Fruit fly (Drosophila melanogaster) whole organism, embryonic: ENCODE data around the gene lectin-37Db.

Source experiments
- ATbp ChIP-seq: fragments of 200-800 bp; sonication (Bioruptor generic); optimal IDR thresholded peaks from 2 replicates; lab custom pipeline; 2017; ENCODE audit warnings: missing biosample characterization, mild to moderate bottlenecking, missing genetic modification characterization, missing genetic modification reagents
- Adf1 ChIP-seq: fragments of 200-800 bp; sonication (Bioruptor generic); IDR thresholded peaks from 2 replicates; pipeline ENCODE4 v1.3.6; 2022; ENCODE audit warnings: missing biosample characterization, missing genetic modification characterization
- Blimp-1 ChIP-seq: fragments of 200-800 bp; sonication (Bioruptor generic); optimal IDR thresholded peaks from 3 replicates; lab custom pipeline; 2018; ENCODE audit warnings: missing biosample characterization, missing genetic modification characterization, mild to moderate bottlenecking, moderate library complexity, missing genetic modification reagents
- C15 ChIP-seq: fragments of 200-800 bp; sonication (Bioruptor generic); IDR thresholded peaks from 3 replicates; pipeline ENCODE4 v1.3.6; 2022; ENCODE audit warnings: missing biosample characterization, missing genetic modification characterization
- CG10366 ChIP-seq: fragments of 200-800 bp; sonication (Bioruptor generic); IDR thresholded peaks from 2 replicates; pipeline ENCODE4 v1.3.6; 2022; ENCODE audit warnings: missing biosample characterization, missing genetic modification characterization
- CG15269 ChIP-seq: fragments of 200-800 bp; sonication (Bioruptor generic); optimal IDR thresholded peaks from 2 replicates; lab custom pipeline; 2018; ENCODE audit warnings: missing biosample characterization, mild to moderate bottlenecking, missing genetic modification characterization, moderate library complexity
- CG1529 ChIP-seq: fragments of 200-800 bp; sonication (Bioruptor generic); optimal IDR thresholded peaks from 3 replicates; lab custom pipeline; 2018; ENCODE audit warnings: missing biosample characterization, missing genetic modification characterization
- CG15601 ChIP-seq: fragments of 200-800 bp; sonication (Bioruptor generic); optimal IDR thresholded peaks from 3 replicates; lab custom pipeline; 2019; ENCODE audit warnings: missing biosample characterization, mild to moderate bottlenecking, missing genetic modification characterization, moderate library complexity
- CG1647 ChIP-seq: fragments of 200-800 bp; sonication (Bioruptor generic); optimal IDR thresholded peaks from 3 replicates; lab custom pipeline; 2016; ENCODE audit warnings: missing biosample characterization, missing genetic modification characterization
- CG17361 ChIP-seq: fragments of 200-800 bp; sonication (Bioruptor generic); IDR thresholded peaks from 3 replicates; pipeline ENCODE4 v1.3.6; 2022; ENCODE audit warnings: missing biosample characterization, missing genetic modification characterization
- CG1792 ChIP-seq: fragments of 200-800 bp; sonication (Bioruptor generic); optimal IDR thresholded peaks from 2 replicates; lab custom pipeline; 2016; ENCODE audit warnings: missing biosample characterization, missing genetic modification characterization
- CG2129 ChIP-seq: fragments of 200-800 bp; sonication (Bioruptor generic); IDR thresholded peaks from 2 replicates; pipeline ENCODE4 v1.3.6; 2022; ENCODE audit warnings: missing biosample characterization, missing genetic modification characterization; ENCODE audit not compliant: partially characterized antibody
- CG31224 ChIP-seq: fragments of 200-800 bp; sonication (Bioruptor generic); IDR thresholded peaks from 2 replicates; pipeline ENCODE4 v1.3.6; 2022; ENCODE audit warnings: missing biosample characterization, missing genetic modification characterization
- CG3163 ChIP-seq: fragments of 200-800 bp; sonication (Bioruptor generic); optimal IDR thresholded peaks from 3 replicates; lab custom pipeline; 2016; ENCODE audit warnings: missing biosample characterization, missing genetic modification characterization
- CG4282 ChIP-seq: fragments of 200-800 bp; sonication (Bioruptor generic); optimal IDR thresholded peaks from 2 replicates; lab custom pipeline; 2016; ENCODE audit warnings: missing biosample characterization, missing genetic modification characterization
- CG5245 ChIP-seq: fragments of 200-800 bp; sonication (Bioruptor generic); optimal IDR thresholded peaks from 3 replicates; lab custom pipeline; 2016; ENCODE audit warnings: missing biosample characterization, missing genetic modification characterization
- CG6765 ChIP-seq: fragments of 200-800 bp; sonication (Bioruptor generic); optimal IDR thresholded peaks from 3 replicates; lab custom pipeline; 2017; ENCODE audit warnings: missing biosample characterization, mild to moderate bottlenecking, missing genetic modification characterization
- CG6854 ChIP-seq: fragments of 200-800 bp; sonication (Bioruptor generic); optimal IDR thresholded peaks from 3 replicates; lab custom pipeline; 2017; ENCODE audit warnings: missing biosample characterization, mild to moderate bottlenecking, missing genetic modification characterization
- CG7357 ChIP-seq: fragments of 200-800 bp; sonication (Bioruptor generic); IDR thresholded peaks from 3 replicates; pipeline ENCODE4 v1.3.6; 2022; ENCODE audit warnings: missing biosample characterization, missing genetic modification characterization
- CG7372 ChIP-seq: fragments of 200-800 bp; sonication (Bioruptor generic); IDR thresholded peaks from 2 replicates; pipeline ENCODE4 v1.3.6; 2022; ENCODE audit warnings: missing biosample characterization, missing genetic modification characterization
- CG7839 ChIP-seq: fragments of 200-800 bp; sonication (Bioruptor generic); optimal IDR thresholded peaks from 3 replicates; lab custom pipeline; 2018; ENCODE audit warnings: missing biosample characterization, mild to moderate bottlenecking, missing genetic modification characterization, moderate library complexity
- CG9817 ChIP-seq: fragments of 200-800 bp; sonication (Bioruptor generic); optimal IDR thresholded peaks from 2 replicates; lab custom pipeline; 2018; ENCODE audit warnings: missing biosample characterization, mild to moderate bottlenecking, missing genetic modification characterization, moderate library complexity
- CkIIα-i1 ChIP-seq: fragments of 200-800 bp; sonication (Bioruptor generic); IDR thresholded peaks from 2 replicates; pipeline ENCODE4 v1.3.6; 2022; ENCODE audit warnings: missing biosample characterization, missing genetic modification characterization
- Dfd ChIP-seq, 2 experiments: fragments of >200 bp; optimal IDR thresholded peaks; 2 replicates each; lab custom pipeline; 2017; ENCODE audit warnings: missing biosample characterization in 2 of 2, missing genetic modification characterization in 2 of 2
- Ets97D ChIP-seq: fragments of 200-800 bp; sonication (Bioruptor generic); optimal IDR thresholded peaks from 3 replicates; lab custom pipeline; 2016; ENCODE audit warnings: missing biosample characterization, missing genetic modification characterization
- Fer2 ChIP-seq: fragments of 200-800 bp; sonication (Bioruptor generic); optimal IDR thresholded peaks from 2 replicates; lab custom pipeline; 2018; ENCODE audit warnings: missing biosample characterization, mild to moderate bottlenecking, missing genetic modification characterization, moderate library complexity
- Hr3 ChIP-seq: fragments of 200-800 bp; sonication (Bioruptor generic); optimal IDR thresholded peaks from 3 replicates; lab custom pipeline; 2016; ENCODE audit warnings: missing biosample characterization, missing genetic modification characterization
- NFAT ChIP-seq: fragments of 200-800 bp; sonication (Bioruptor generic); IDR thresholded peaks from 2 replicates; pipeline ENCODE4 v1.3.6; 2022; ENCODE audit warnings: missing biosample characterization, missing genetic modification characterization
- Nf-YC ChIP-seq: fragments of 200-800 bp; optimal IDR thresholded peaks from 3 replicates; lab custom pipeline; 2019; ENCODE audit warnings: missing biosample characterization, mild to moderate bottlenecking, missing genetic modification characterization, moderate library complexity
- Ravus ChIP-seq: fragments of 200-800 bp; sonication (Bioruptor generic); IDR thresholded peaks from 2 replicates; pipeline ENCODE4 v1.3.6; 2022; ENCODE audit warnings: missing biosample characterization, missing genetic modification characterization
- Sox100B ChIP-seq: fragments of 200-800 bp; sonication (Bioruptor generic); optimal IDR thresholded peaks from 3 replicates; lab custom pipeline; 2018; ENCODE audit warnings: missing biosample characterization, mild to moderate bottlenecking, missing genetic modification characterization
- Trl ChIP-seq, 3 experiments: fragments of >200 bp in 2 of 3; fragments of 200-800 bp in 1 of 3; sonication (Bioruptor generic) in 1 of 3; optimal IDR thresholded peaks; 2 replicates in 1 of 3; 3 replicates in 2 of 3; lab custom pipeline; 2016 to 2017; ENCODE audit warnings: missing biosample characterization in 1 of 3, missing genetic modification characterization in 1 of 3
- az2 ChIP-seq: fragments of 200-800 bp; sonication (Bioruptor generic); optimal IDR thresholded peaks from 3 replicates; lab custom pipeline; 2016; ENCODE audit warnings: missing biosample characterization, missing genetic modification characterization
- chm ChIP-seq: fragments of 200-800 bp; sonication (Bioruptor generic); IDR thresholded peaks from 2 replicates; pipeline ENCODE4 v1.3.6; 2022; ENCODE audit warnings: missing biosample characterization, missing genetic modification characterization
- dysf ChIP-seq: fragments of 200-800 bp; sonication (Bioruptor generic); IDR thresholded peaks from 3 replicates; pipeline ENCODE4 v1.3.6; 2022; ENCODE audit warnings: missing biosample characterization, missing genetic modification characterization
- exex ChIP-seq: fragments of 200-800 bp; sonication (Bioruptor generic); optimal IDR thresholded peaks from 4 replicates; lab custom pipeline; 2018; ENCODE audit warnings: missing biosample characterization, mild to moderate bottlenecking, missing genetic modification characterization, moderate library complexity
- fd96Cb ChIP-seq: fragments of 200-800 bp; sonication (Bioruptor generic); optimal IDR thresholded peaks from 2 replicates; lab custom pipeline; 2018; ENCODE audit warnings: missing biosample characterization, mild to moderate bottlenecking, missing genetic modification characterization, moderate library complexity
- gem ChIP-seq: fragments of 200-800 bp; sonication (Bioruptor generic); optimal IDR thresholded peaks from 2 replicates; lab custom pipeline; 2019; ENCODE audit warnings: missing biosample characterization, mild to moderate bottlenecking, missing genetic modification characterization, moderate library complexity
- her ChIP-seq: fragments of 200-800 bp; sonication (Bioruptor generic); optimal IDR thresholded peaks from 2 replicates; lab custom pipeline; 2016; ENCODE audit warnings: missing biosample characterization, missing genetic modification characterization
- jing ChIP-seq: fragments of 200-800 bp; sonication (Bioruptor generic); optimal IDR thresholded peaks from 2 replicates; lab custom pipeline; 2018; ENCODE audit warnings: missing biosample characterization, mild to moderate bottlenecking, missing genetic modification characterization
- kah ChIP-seq: fragments of 200-800 bp; sonication (Bioruptor generic); optimal IDR thresholded peaks from 2 replicates; lab custom pipeline; 2018; ENCODE audit warnings: missing biosample characterization, mild to moderate bottlenecking, missing genetic modification characterization
- lmd ChIP-seq: fragments of 200-800 bp; sonication (Bioruptor generic); IDR thresholded peaks from 2 replicates; pipeline ENCODE4 v1.3.6; 2022; ENCODE audit warnings: missing biosample characterization, missing genetic modification characterization
- mam ChIP-seq: fragments of 200-800 bp; sonication (Bioruptor generic); optimal IDR thresholded peaks from 3 replicates; lab custom pipeline; 2016; ENCODE audit warnings: missing biosample characterization, missing genetic modification characterization
- mirr ChIP-seq: fragments of 200-800 bp; sonication (Bioruptor generic); optimal IDR thresholded peaks from 3 replicates; lab custom pipeline; 2018; ENCODE audit warnings: missing biosample characterization, mild to moderate bottlenecking, missing genetic modification characterization
- mld ChIP-seq: fragments of 200-800 bp; sonication (Bioruptor generic); IDR thresholded peaks from 3 replicates; pipeline ENCODE4 v1.3.6; 2022; ENCODE audit warnings: missing biosample characterization, missing genetic modification characterization; ENCODE audit not compliant: partially characterized antibody
- org-1 ChIP-seq: fragments of 200-800 bp; sonication (Bioruptor generic); optimal IDR thresholded peaks from 2 replicates; lab custom pipeline; 2017; ENCODE audit warnings: missing biosample characterization, missing genetic modification characterization
- otp ChIP-seq: fragments of 200-800 bp; sonication (Bioruptor generic); IDR thresholded peaks from 3 replicates; pipeline ENCODE4, ENCODE4 v1.3.6; 2022; ENCODE audit warnings: missing biosample characterization, missing genetic modification characterization
- peb ChIP-seq: fragments of 200-800 bp; sonication (Bioruptor generic); IDR thresholded peaks from 2 replicates; pipeline ENCODE4 v1.3.6; 2022; ENCODE audit warnings: missing biosample characterization, missing genetic modification characterization
- row ChIP-seq: fragments of 200-800 bp; sonication (Bioruptor generic); IDR thresholded peaks from 3 replicates; pipeline ENCODE4 v1.3.6; 2022; ENCODE audit warnings: missing biosample characterization, missing genetic modification characterization
- sens-2 ChIP-seq: fragments of 200-800 bp; sonication (Bioruptor generic); IDR thresholded peaks from 2 replicates; pipeline ENCODE4 v1.3.6; 2022; ENCODE audit warnings: missing biosample characterization, missing genetic modification characterization
- sr ChIP-seq: fragments of 200-800 bp; sonication (Bioruptor generic); IDR thresholded peaks from 3 replicates; pipeline ENCODE4 v1.3.6; 2022; ENCODE audit warnings: missing biosample characterization, missing genetic modification characterization
- stc ChIP-seq: fragments of 200-800 bp; sonication (Bioruptor generic); IDR thresholded peaks from 2 replicates; pipeline ENCODE4 v1.3.6; 2022; ENCODE audit warnings: missing biosample characterization, missing genetic modification characterization
- tup ChIP-seq: fragments of 200-800 bp; sonication (Bioruptor generic); optimal IDR thresholded peaks from 2 replicates; lab custom pipeline; 2016; ENCODE audit warnings: missing biosample characterization, mild to moderate bottlenecking, missing genetic modification characterization, moderate library complexity
- twi ChIP-seq: fragments of 200-800 bp; optimal IDR thresholded peaks from 2 replicates; lab custom pipeline; 2019; ENCODE audit warnings: missing biosample characterization, mild to moderate bottlenecking, missing genetic modification characterization, moderate library complexity

lectin-37Db gene

dm6 chr2L:19463405-19463804 is 44.5 kb downstream of the lectin-37Db start (continued):
- TF ChIP-seq twi (tag; lab: Kevin White, UChicago) (no peak), Sox100B (peak; percentile 58), Ravus (no peak), CG6854 (no peak), CG1647 (GFP tag; lab: Kevin White, UChicago) (no peak), chm (GFP tag; lab: Robert Waterston, UW) (no peak), sr (no peak), jing (GFP tag; lab: Kevin White, UChicago) (no peak), CG1792 (GFP tag; lab: Kevin White, UChicago) (no peak), CG9817 (tag; lab: Kevin White, UChicago) (no peak), CG5245 (GFP tag; lab: Kevin White, UChicago) (no peak), CG10366 (GFP tag; lab: Robert Waterston, UW) (no peak), Blimp-1 (no peak), exex (tag; lab: Kevin White, UChicago) (no peak), CG7372 (no peak), sens-2 (GFP tag; lab: Robert Waterston, UW) (no peak), NFAT (no peak), her (no peak), kah (GFP tag; lab: Kevin White, UChicago) (no peak), CG3163 (GFP tag; lab: Kevin White, UChicago) (no peak), CkIIα-i1 (GFP tag; lab: Robert Waterston, UW) (no peak), mam (GFP tag; lab: Kevin White, UChicago) (no peak), Ets97D (GFP tag; lab: Kevin White, UChicago) (no peak), tup (GFP tag; lab: Kevin White, UChicago) (no peak), lmd (no peak), stc (GFP tag; lab: Robert Waterston, UW) (no peak), mld (GFP tag; lab: Robert Waterston, UW) (no peak), Dfd (GFP tag; optimal IDR thresholded peaks at IDR 0.05; lab: Kevin White, UChicago) (no peak), C15 (no peak), ATbp (no peak), Hr3 (peak; percentile 6), gem (tag; lab: Kevin White, UChicago) (peak; percentile 56), CG31224 (GFP tag; lab: Robert Waterston, UW) (no peak), CG1529 (no peak), Nf-YC (tag; lab: Kevin White, UChicago) (no peak)

DNA sequence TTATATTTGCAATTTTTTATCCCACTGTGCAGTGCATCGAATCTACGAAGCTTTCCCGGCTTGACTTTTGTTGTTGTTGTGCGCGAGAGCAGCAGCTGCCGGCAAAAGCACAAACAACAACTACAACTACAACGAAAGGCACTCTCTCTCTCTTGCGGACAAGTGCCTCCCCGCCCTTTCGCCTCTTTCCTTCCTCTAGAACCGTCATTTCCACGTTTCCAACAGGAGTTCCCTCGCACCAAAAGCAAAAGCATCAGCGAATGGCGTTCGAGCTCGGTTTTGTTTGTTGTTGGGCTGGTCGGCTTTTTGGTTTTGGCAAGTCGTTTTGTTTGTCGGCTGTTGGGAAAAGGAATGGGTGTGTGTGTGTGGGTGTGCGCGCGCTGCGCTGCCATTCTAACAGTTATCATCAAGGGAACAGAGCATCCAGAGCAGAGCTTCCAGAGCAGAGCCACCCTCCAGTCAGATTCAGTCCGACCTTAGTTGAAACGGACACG is 45.0 kb downstream of the lectin-37Db start, which contains the start of gene tj:
TSS of gene tj (plus strand) at position 444 of the 494 bp plus-strand sequence.
- TF ChIP-seq CG4282 (GFP tag; lab: Kevin White, UChicago), result no peak
- TF ChIP-seq CG15601 (tag; lab: Kevin White, UChicago), result no peak
- TF ChIP-seq Fer2 (tag; lab: Kevin White, UChicago), result no peak
- no peak for TF ChIP-seq peb (GFP tag; lab: Robert Waterston, UW)
- TF ChIP-seq otp (GFP tag; lab: Robert Waterston, UW), result no peak
- TF ChIP-seq Trl (optimal IDR thresholded peaks at IDR 0.05; lab: Kevin White, UChicago), result peak; percentile 9 to 46
- TF ChIP-seq Trl (GFP tag; optimal IDR thresholded peaks at IDR 0.05; lab: Kevin White, UChicago), result no peak
- no peak for TF ChIP-seq CG6854
- no peak for TF ChIP-seq az2 (GFP tag; lab: Kevin White, UChicago)
- TF ChIP-seq CG5245 (GFP tag; lab: Kevin White, UChicago), result no peak
- TF ChIP-seq row (GFP tag; lab: Robert Waterston, UW), result peak; percentile 4; the same call in 1 of the 3 replicates
- no peak for TF ChIP-seq mirr (GFP tag; lab: Kevin White, UChicago)
- no peak for TF ChIP-seq fd96Cb (tag; lab: Kevin White, UChicago)
- peak; percentile 29; the same call in 1 of the 2 replicates for TF ChIP-seq Adf1 (GFP tag; lab: Robert Waterston, UW)
- TF ChIP-seq CG2129 (GFP tag; lab: Robert Waterston, UW), result no peak
- no peak for TF ChIP-seq dysf (GFP tag; lab: Robert Waterston, UW)
- TF ChIP-seq org-1 (GFP tag; lab: Kevin White, UChicago), result no peak
- TF ChIP-seq CG6765 (GFP tag; lab: Kevin White, UChicago), result no peak
- TF ChIP-seq CG7357 (GFP tag; lab: Robert Waterston, UW), result no peak
- no peak for TF ChIP-seq CG15269 (tag; lab: Kevin White, UChicago)
- TF ChIP-seq CG7839 (tag; lab: Kevin White, UChicago), result no peak
- no peak for TF ChIP-seq CG17361 (GFP tag; lab: Robert Waterston, UW)
